Fruit fly (Drosophila melanogaster): Measurements from ENCODE around the gene CG32985.

DNA sequence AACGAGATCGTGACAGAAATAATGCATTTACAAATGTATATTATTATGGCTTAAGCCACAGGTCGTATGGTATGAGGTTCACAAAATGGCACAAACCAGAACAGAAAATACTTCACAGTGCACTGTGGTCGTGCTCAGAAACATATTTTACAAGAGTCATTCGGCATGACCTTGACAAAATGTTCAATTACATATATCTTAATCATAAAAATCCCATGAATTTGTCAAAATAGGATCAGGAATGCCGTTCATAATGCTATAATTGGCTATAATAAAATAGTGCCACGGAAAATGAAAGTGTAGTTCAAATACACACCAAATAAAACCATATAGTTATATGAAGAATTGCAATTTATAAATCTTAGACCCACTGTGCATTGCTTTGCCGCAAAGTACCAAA, 42.7 kb upstream of the CG32985 start:
- TF ChIP-seq ovo (GFP tag; optimal IDR thresholded peaks at IDR 0.05) (no peak), pad (GFP tag; optimal IDR thresholded peaks at IDR 0.05) (no peak), CG33017 (tag; optimal IDR thresholded peaks at IDR 0.05) (no peak), CG11617 (GFP tag; optimal IDR thresholded peaks at IDR 0.05) (no peak), toe (GFP tag; optimal IDR thresholded peaks at IDR 0.05) (no peak), kay (GFP tag; ENCODE audit: borderline replicate concordance) (no peak), cic (GFP tag; optimal IDR thresholded peaks at IDR 0.05) (no peak), CG12768 (GFP tag; optimal IDR thresholded peaks at IDR 0.05) (no peak), CG7045 (GFP tag; optimal IDR thresholded peaks at IDR 0.05) (no peak), Hr96 (GFP tag; optimal IDR thresholded peaks at IDR 0.05) (no peak)

All from whole organism, adult.